Worm (Caenorhabditis elegans) whole organism, L1 larva: ENCODE measurements around the gene rev-1.
A peak's percentile ranks its signal among the peaks of the same experiment; 100 is the strongest.

ENCODE experiments used
- C34B4.2 ChIP-seq: sonication (generic microtip); optimal IDR thresholded peaks from 2 replicates; lab custom pipeline; 2017; ENCODE audit warnings: mild to moderate bottlenecking, missing genetic modification characterization, missing compliant biosample characterization
- F16B12.6 ChIP-seq: fragments of 150-350 bp; optimal IDR thresholded peaks from 2 replicates; lab custom pipeline; 2014; ENCODE audit warnings: missing biosample characterization, missing genetic modification characterization
- aha-1 ChIP-seq: fragments of 150-350 bp; optimal IDR thresholded peaks from 2 replicates; lab custom pipeline; 2014; ENCODE audit warnings: missing biosample characterization, missing genetic modification characterization
- alr-1 ChIP-seq: fragments of 200-800 bp; sonication (Bioruptor generic); optimal IDR thresholded peaks from 2 replicates; lab custom pipeline; 2018; ENCODE audit warnings: borderline replicate concordance, mild to moderate bottlenecking, missing genetic modification characterization, missing compliant biosample characterization
- aly-2 ChIP-seq: fragments of 150-350 bp; optimal IDR thresholded peaks from 2 replicates; lab custom pipeline; 2014; ENCODE audit warnings: missing biosample characterization, missing genetic modification characterization
- ama-1 ChIP-seq: fragments of 150-350 bp; optimal IDR thresholded peaks from 2 replicates; lab custom pipeline; 2014
- blmp-1 ChIP-seq: fragments of 150-350 bp; optimal IDR thresholded peaks from 2 replicates; lab custom pipeline; 2014; ENCODE audit warnings: missing biosample characterization, missing genetic modification characterization
- ceh-8 ChIP-seq: fragments of 200-800 bp; sonication (Bioruptor generic); optimal IDR thresholded peaks from 2 replicates; lab custom pipeline; 2018; ENCODE audit warnings: mild to moderate bottlenecking, missing genetic modification characterization, moderate library complexity, missing compliant biosample characterization
- ceh-88 ChIP-seq: fragments of 200-800 bp; sonication (Bioruptor generic); IDR thresholded peaks from 2 replicates; pipeline ENCODE4 v1.3.6; 2022; ENCODE audit warnings: missing genetic modification characterization, missing compliant biosample characterization
- dsc-1 ChIP-seq: sonication (generic microtip); optimal IDR thresholded peaks from 2 replicates; lab custom pipeline; 2016; ENCODE audit warnings: mild to moderate bottlenecking, missing genetic modification characterization, missing compliant biosample characterization
- efl-3 ChIP-seq: fragments of 200-800 bp; sonication (Bioruptor generic); optimal IDR thresholded peaks from 2 replicates; lab custom pipeline; 2018; ENCODE audit warnings: mild to moderate bottlenecking, missing genetic modification characterization, missing compliant biosample characterization
- egl-13 ChIP-seq: sonication (generic microtip); optimal IDR thresholded peaks from 2 replicates; lab custom pipeline; 2016; ENCODE audit warnings: missing genotype, missing genetic modification reagents, missing genetic modification characterization, missing compliant biosample characterization
- egl-27 ChIP-seq, 2 experiments: fragments of 150-350 bp in 1 of 2; sonication (generic microtip); optimal IDR thresholded peaks; 3 replicates each; lab custom pipeline; 2017 to 2018; ENCODE audit warnings: missing biosample characterization in 2 of 2, missing genetic modification characterization in 2 of 2, missing genetic modification reagents in 2 of 2
- elt-2 ChIP-seq: sonication (generic microtip); optimal IDR thresholded peaks from 2 replicates; lab custom pipeline; 2016; ENCODE audit warnings: missing genetic modification characterization, mild to moderate bottlenecking, inconsistent platforms, missing compliant biosample characterization, missing genetic modification reagents
- ets-5 ChIP-seq: fragments of 200-800 bp; sonication (Bioruptor generic); IDR thresholded peaks from 2 replicates; pipeline ENCODE4 v1.3.6; 2022; ENCODE audit warnings: missing genetic modification characterization, missing compliant biosample characterization
- fkh-10 ChIP-seq: sonication (generic microtip); optimal IDR thresholded peaks from 2 replicates; lab custom pipeline; 2017; ENCODE audit warnings: missing biosample characterization, missing genetic modification reagents, missing genetic modification characterization
- hlh-17 ChIP-seq: fragments of 200-800 bp; sonication (Bioruptor generic); optimal IDR thresholded peaks from 2 replicates; lab custom pipeline; 2018; ENCODE audit warnings: missing genetic modification characterization, mild to moderate bottlenecking, missing compliant biosample characterization, moderate library complexity, borderline replicate concordance
- hpl-2 ChIP-seq: fragments of 150-350 bp; optimal IDR thresholded peaks from 2 replicates; lab custom pipeline; 2014; ENCODE audit warnings: missing biosample characterization, missing genetic modification reagents, missing genetic modification characterization
- irx-1 ChIP-seq: sonication (generic microtip); optimal IDR thresholded peaks from 2 replicates; lab custom pipeline; 2016; ENCODE audit warnings: missing genetic modification characterization, missing compliant biosample characterization
- isw-1 ChIP-seq: fragments of 200-800 bp; sonication (Bioruptor generic); IDR thresholded peaks from 2 replicates; pipeline ENCODE4 v1.3.6; 2022; ENCODE audit warnings: missing genetic modification characterization, missing compliant biosample characterization
- jun-1 ChIP-seq: fragments of 150-350 bp; optimal IDR thresholded peaks from 2 replicates; lab custom pipeline; 2014; ENCODE audit warnings: missing biosample characterization, missing genetic modification reagents, missing genetic modification characterization
- lin-14 ChIP-seq: fragments of 200-800 bp; sonication (Bioruptor generic); optimal IDR thresholded peaks from 2 replicates; lab custom pipeline; 2018; ENCODE audit warnings: mild to moderate bottlenecking, missing genetic modification characterization, moderate library complexity, missing compliant biosample characterization
- lin-35 ChIP-seq, 2 experiments: fragments of 150-350 bp; optimal IDR thresholded peaks; 2 replicates each; lab custom pipeline; 2014; ENCODE audit warnings: missing biosample characterization in 2 of 2, missing genetic modification characterization in 2 of 2, missing genetic modification reagents in 2 of 2
- lsy-2 ChIP-seq, 2 experiments: fragments of 150-350 bp; optimal IDR thresholded peaks; 2 replicates each; lab custom pipeline; 2014; ENCODE audit warnings: missing biosample characterization in 2 of 2, missing genetic modification characterization in 2 of 2
- mef-2 ChIP-seq: fragments of 150-350 bp; optimal IDR thresholded peaks from 2 replicates; lab custom pipeline; 2014; ENCODE audit warnings: missing biosample characterization, missing genetic modification characterization
- nhr-11 ChIP-seq: fragments of 150-350 bp; optimal IDR thresholded peaks from 2 replicates; lab custom pipeline; 2014; ENCODE audit warnings: missing biosample characterization, missing genetic modification characterization
- nhr-12 ChIP-seq: sonication (generic microtip); optimal IDR thresholded peaks from 2 replicates; lab custom pipeline; 2017; ENCODE audit warnings: missing biosample characterization, missing genetic modification characterization
- nhr-19 ChIP-seq: fragments of 200-800 bp; sonication (Bioruptor generic); conservative IDR thresholded peaks from 2 replicates; pipeline ENCODE4 v1.3.6; 2022; ENCODE audit warnings: missing genetic modification characterization, missing compliant biosample characterization
- nhr-20 ChIP-seq: sonication (generic microtip); optimal IDR thresholded peaks from 2 replicates; lab custom pipeline; 2016; ENCODE audit warnings: mild to moderate bottlenecking, missing genetic modification characterization, missing compliant biosample characterization
- nhr-47 ChIP-seq: sonication (generic microtip); optimal IDR thresholded peaks from 2 replicates; lab custom pipeline; 2016; ENCODE audit warnings: mild to moderate bottlenecking, missing genetic modification characterization, moderate library complexity, missing compliant biosample characterization
- nhr-71 ChIP-seq: sonication (generic microtip); optimal IDR thresholded peaks from 2 replicates; lab custom pipeline; 2016; ENCODE audit warnings: mild to moderate bottlenecking, missing genetic modification characterization, moderate library complexity, missing compliant biosample characterization
- nhr-76 ChIP-seq: sonication (generic microtip); optimal IDR thresholded peaks from 2 replicates; lab custom pipeline; 2017; ENCODE audit warnings: missing biosample characterization, missing genetic modification characterization
- nhr-84 ChIP-seq: sonication (generic microtip); optimal IDR thresholded peaks from 2 replicates; lab custom pipeline; 2017; ENCODE audit warnings: missing biosample characterization, missing genetic modification characterization
- nhr-85 ChIP-seq: sonication (generic microtip); peaks from one replicate; lab custom pipeline; 2016; ENCODE audit warnings: missing genetic modification characterization, inconsistent platforms, missing compliant biosample characterization
- nhr-90 ChIP-seq: sonication (generic microtip); optimal IDR thresholded peaks from 2 replicates; lab custom pipeline; 2016; ENCODE audit warnings: mild to moderate bottlenecking, missing genetic modification characterization, missing compliant biosample characterization; ENCODE audit not compliant: poor library complexity
- pax-3 ChIP-seq: fragments of 200-800 bp; sonication (Bioruptor generic); optimal IDR thresholded peaks from 2 replicates; lab custom pipeline; 2018; ENCODE audit warnings: mild to moderate bottlenecking, missing genetic modification characterization, moderate library complexity, missing compliant biosample characterization
- rnt-1 ChIP-seq: sonication (generic microtip); optimal IDR thresholded peaks from 2 replicates; lab custom pipeline; 2016; ENCODE audit warnings: mild to moderate bottlenecking, missing genetic modification characterization, moderate library complexity, missing compliant biosample characterization
- skn-1 ChIP-seq: fragments of 150-350 bp; optimal IDR thresholded peaks from 2 replicates; lab custom pipeline; 2014; ENCODE audit warnings: missing biosample characterization, missing genetic modification characterization
- snu-23 ChIP-seq: sonication (generic microtip); optimal IDR thresholded peaks from 2 replicates; lab custom pipeline; 2016; ENCODE audit warnings: missing genetic modification characterization, missing compliant biosample characterization
- sox-4 ChIP-seq: sonication (generic microtip); optimal IDR thresholded peaks from 2 replicates; lab custom pipeline; 2016; ENCODE audit warnings: missing genetic modification characterization, missing compliant biosample characterization
- sptf-1 ChIP-seq: fragments of 150-350 bp; optimal IDR thresholded peaks from 2 replicates; lab custom pipeline; 2014; ENCODE audit warnings: missing biosample characterization, missing genetic modification characterization
- swsn-7 ChIP-seq: sonication (generic microtip); optimal IDR thresholded peaks from 2 replicates; lab custom pipeline; 2016; ENCODE audit warnings: missing genetic modification characterization, missing compliant biosample characterization
- tlp-1 ChIP-seq: fragments of 150-350 bp; optimal IDR thresholded peaks from 2 replicates; lab custom pipeline; 2014; ENCODE audit warnings: missing biosample characterization, missing genetic modification characterization
- unc-30 ChIP-seq: sonication (generic microtip); optimal IDR thresholded peaks from 2 replicates; lab custom pipeline; 2017; ENCODE audit warnings: missing biosample characterization, missing genetic modification characterization
- unc-62 ChIP-seq: fragments of 150-350 bp; optimal IDR thresholded peaks from 2 replicates; lab custom pipeline; 2014; ENCODE audit warnings: missing biosample characterization, missing genetic modification reagents, missing genetic modification characterization
- xbp-1 ChIP-seq: sonication (generic microtip); optimal IDR thresholded peaks from 2 replicates; lab custom pipeline; 2016; ENCODE audit warnings: missing genetic modification characterization, missing compliant biosample characterization
- zag-1 ChIP-seq: fragments of 150-350 bp; optimal IDR thresholded peaks from 2 replicates; lab custom pipeline; 2014; ENCODE audit warnings: missing biosample characterization, missing genetic modification characterization
- ztf-11 ChIP-seq, 2 experiments: sonication (generic microtip); optimal IDR thresholded peaks; 2 replicates each; lab custom pipeline; 2016 to 2017; ENCODE audit warnings: missing genetic modification characterization in 2 of 2, missing biosample characterization in 1 of 2, missing compliant biosample characterization in 1 of 2
- ztf-4 ChIP-seq: fragments of 150-350 bp; optimal IDR thresholded peaks from 2 replicates; lab custom pipeline; 2014; ENCODE audit warnings: missing biosample characterization, missing genetic modification characterization

rev-1 gene

ce11 chrII:7854942-7855341 is 45.5 kb upstream of the rev-1 start, which contains the start of gene mdt-10:
mdt-10 (minus strand) TSS chrII:7855042.
- TF ChIP-seq ceh-8 (GFP tag; lab: Kevin White, UChicago) = no peak

DNA sequence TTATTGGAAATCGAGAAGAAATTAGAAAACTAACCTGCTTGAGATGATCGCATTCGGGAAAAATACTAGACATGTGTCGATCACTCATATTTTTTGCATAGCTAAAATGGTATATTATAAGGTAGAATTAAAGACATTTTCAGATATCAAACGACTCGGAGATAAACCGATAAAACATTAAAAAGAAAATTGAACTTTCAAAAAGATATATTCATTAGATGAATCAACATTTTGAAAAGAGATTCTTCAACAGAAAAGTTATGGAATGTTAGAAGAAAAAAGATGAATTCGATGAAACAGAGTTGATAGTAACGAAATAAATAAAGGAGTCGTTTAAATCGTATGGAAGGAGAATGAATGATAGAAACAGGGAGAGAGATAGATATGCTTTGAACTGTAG is 44.8 kb upstream of the rev-1 start, which contains the start of gene mdmh-35:
mdmh-35 (minus strand) TSS at position 101 of the 400 bp plus-strand sequence.
- TF ChIP-seq nhr-85 (tag; lab: Kevin White, UChicago) (no peak), alr-1 (tag; lab: Kevin White, UChicago) (no peak)

- TF ChIP-seq sptf-1 (tag; lab: Kevin White, UChicago) (no peak), lin-35 (GFP tag; optimal IDR thresholded peaks at IDR 0.05; lab: Kevin White, UChicago) (peak; percentile 40 to 71), lsy-2 (tag; optimal IDR thresholded peaks at IDR 0.05; lab: Kevin White, UChicago) (peak; percentile 54 to 83), nhr-90 (tag; lab: Kevin White, UChicago) (peak; percentile 65), F16B12.6 (tag; lab: Kevin White, UChicago) (peak; percentile 18), blmp-1 (tag; lab: Kevin White, UChicago) (peak; percentile 36), lin-14 (GFP tag; lab: Kevin White, UChicago) (peak; percentile 56), mef-2 (tag; lab: Kevin White, UChicago) (no peak), jun-1 (tag; lab: Kevin White, UChicago) (no peak), ztf-11 (tag; optimal IDR thresholded peaks at IDR 0.05; lab: Kevin White, UChicago) (peak in 1 of 2 experiments; percentile 63), egl-13 (tag; lab: Kevin White, UChicago) (peak; percentile 39), aha-1 (tag; lab: Kevin White, UChicago) (no peak), ceh-88 (peak; percentile 48; the same call in 1 of the 2 replicates), unc-30 (tag; lab: Kevin White, UChicago) (no peak), efl-3 (GFP tag; lab: Kevin White, UChicago) (no peak), egl-27 (tag; optimal IDR thresholded peaks at IDR 0.05; lab: Kevin White, UChicago) (no peak), skn-1 (tag; lab: Kevin White, UChicago) (peak; percentile 45), swsn-7 (tag; lab: Kevin White, UChicago) (peak; percentile 52), xbp-1 (tag; lab: Kevin White, UChicago) (peak; percentile 56), nhr-84 (tag; lab: Kevin White, UChicago) (no peak), nhr-71 (tag; lab: Kevin White, UChicago) (peak; percentile 77), nhr-20 (tag; lab: Kevin White, UChicago) (peak; percentile 61), elt-2 (tag; lab: Kevin White, UChicago) (no peak), snu-23 (GFP tag; lab: Kevin White, UChicago) (peak; percentile 72), nhr-12 (tag; lab: Kevin White, UChicago) (no peak), tlp-1 (tag; lab: Kevin White, UChicago) (no peak), fkh-10 (GFP tag; lab: Kevin White, UChicago) (no peak), ztf-4 (tag; lab: Kevin White, UChicago) (no peak), irx-1 (tag; lab: Kevin White, UChicago) (peak; percentile 8), pax-3 (tag; lab: Kevin White, UChicago) (peak; percentile 56), isw-1 (peak; percentile 40), aly-2 (tag; lab: Kevin White, UChicago) (no peak), ama-1 (lab: Kevin White, UChicago) (no peak), hlh-17 (GFP tag; lab: Kevin White, UChicago) (no peak), C34B4.2 (no peak), nhr-76 (tag; lab: Kevin White, UChicago) (no peak), unc-62 (GFP tag; lab: Kevin White, UChicago) (no peak), ets-5 (no peak), hpl-2 (GFP tag; lab: Kevin White, UChicago) (no peak), nhr-47 (tag; lab: Kevin White, UChicago) (peak; percentile 73), rnt-1 (peak; percentile 49), sox-4 (no peak), nhr-19 (GFP tag; lab: Robert Waterston, UW) (0 out of 2 replicates have a peak, but pooled peaks have one; percentile 14), nhr-11 (tag; lab: Kevin White, UChicago) (no peak), ceh-8 (GFP tag; lab: Kevin White, UChicago) (no peak), dsc-1 (tag; lab: Kevin White, UChicago) (peak; percentile 47), zag-1 (no peak)
Observed at ce11 chrII:7857485-7858010, 42.9 kb upstream of the rev-1 start, which contains the start of the genes cec-3 and T09A5.15. cec-3 (minus strand) TSS chrII:7857600. T09A5.15 (plus strand) TSS chrII:7857960.
